Worm (Caenorhabditis elegans) whole organism, L3 larva: ENCODE measurements around the gene ZK792.4.
A peak's percentile ranks its signal among the peaks of the same experiment; 100 is the strongest.

Experiments used
- R02D3.7 ChIP-seq: fragments of 150-350 bp; optimal IDR thresholded peaks from 2 replicates; lab custom pipeline; 2014; ENCODE audit warnings: missing biosample characterization, missing genetic modification characterization
- ZK546.5 ChIP-seq: sonication (generic microtip); optimal IDR thresholded peaks from 2 replicates; lab custom pipeline; 2017; ENCODE audit warnings: missing biosample characterization, missing genetic modification characterization
- aly-2 ChIP-seq: fragments of 150-350 bp; optimal IDR thresholded peaks from 2 replicates; lab custom pipeline; 2014; ENCODE audit warnings: missing biosample characterization, missing genetic modification characterization
- ama-1 ChIP-seq: fragments of 150-350 bp; optimal IDR thresholded peaks from 2 replicates; lab custom pipeline; 2018
- ceh-16 ChIP-seq: sonication (generic microtip); optimal IDR thresholded peaks from 2 replicates; lab custom pipeline; 2017; ENCODE audit warnings: missing biosample characterization, missing genetic modification characterization
- daf-12 ChIP-seq: fragments of 150-350 bp; optimal IDR thresholded peaks from 2 replicates; lab custom pipeline; 2014; ENCODE audit warnings: missing biosample characterization, missing genetic modification reagents, missing genetic modification characterization
- egl-5 ChIP-seq: fragments of 150-350 bp; optimal IDR thresholded peaks from 2 replicates; lab custom pipeline; 2017; ENCODE audit warnings: missing biosample characterization, missing genetic modification reagents, missing genetic modification characterization, inconsistent platforms
- elt-1 ChIP-seq: fragments of 150-350 bp; optimal IDR thresholded peaks from 2 replicates; lab custom pipeline; 2014; ENCODE audit warnings: missing biosample characterization, missing genetic modification characterization
- elt-2 ChIP-seq: sonication (generic microtip); optimal IDR thresholded peaks from 2 replicates; lab custom pipeline; 2016; ENCODE audit warnings: missing genetic modification reagents, mild to moderate bottlenecking, missing genetic modification characterization, missing compliant biosample characterization
- elt-3 ChIP-seq, 3 experiments: fragments of 150-350 bp in 1 of 3; sonication (generic microtip) in 2 of 3; optimal IDR thresholded peaks; 2 replicates in 2 of 3; 4 replicates in 1 of 3; lab custom pipeline; 2014 to 2017; ENCODE audit warnings: missing biosample characterization in 3 of 3, missing genetic modification characterization in 3 of 3
- eor-1 ChIP-seq, 2 experiments: fragments of 150-350 bp; optimal IDR thresholded peaks; 2 replicates each; lab custom pipeline; 2014 to 2018; ENCODE audit warnings: missing biosample characterization in 2 of 2, missing genetic modification characterization in 2 of 2
- fkh-10 ChIP-seq: sonication (generic microtip); optimal IDR thresholded peaks from 2 replicates; lab custom pipeline; 2017; ENCODE audit warnings: missing biosample characterization, missing genetic modification reagents, missing genetic modification characterization
- fkh-2 ChIP-seq: fragments of 150-350 bp; optimal IDR thresholded peaks from 2 replicates; lab custom pipeline; 2014; ENCODE audit warnings: missing biosample characterization, missing genetic modification reagents, missing genetic modification characterization
- fos-1 ChIP-seq: fragments of 150-350 bp; optimal IDR thresholded peaks from 2 replicates; lab custom pipeline; 2014; ENCODE audit warnings: missing biosample characterization, missing genetic modification characterization
- jun-1 ChIP-seq: fragments of 150-350 bp; optimal IDR thresholded peaks from 2 replicates; lab custom pipeline; 2014; ENCODE audit warnings: missing biosample characterization, missing genetic modification reagents, missing genetic modification characterization
- lin-15B ChIP-seq: fragments of 150-350 bp; optimal IDR thresholded peaks from 2 replicates; lab custom pipeline; 2014; ENCODE audit warnings: missing biosample characterization, missing genetic modification characterization
- lin-39 ChIP-seq: fragments of 150-350 bp; optimal IDR thresholded peaks from 2 replicates; lab custom pipeline; 2018; ENCODE audit warnings: missing biosample characterization, missing genetic modification reagents, missing genetic modification characterization
- lsy-12 ChIP-seq: sonication (generic microtip); optimal IDR thresholded peaks from 2 replicates; lab custom pipeline; 2016; ENCODE audit warnings: mild to moderate bottlenecking, missing genetic modification characterization, missing compliant biosample characterization
- mml-1 ChIP-seq: fragments of 150-350 bp; sonication (generic microtip); optimal IDR thresholded peaks from 3 replicates; lab custom pipeline; 2014; ENCODE audit warnings: missing biosample characterization, missing genetic modification characterization
- nfya-1 ChIP-seq: sonication (generic microtip); optimal IDR thresholded peaks from 2 replicates; lab custom pipeline; 2017; ENCODE audit warnings: missing genetic modification characterization, mild to moderate bottlenecking, missing compliant biosample characterization, antibody characterized with exemption, moderate library complexity; ENCODE audit not compliant: insufficient read depth
- nhr-12 ChIP-seq: fragments of 150-350 bp; optimal IDR thresholded peaks from 2 replicates; lab custom pipeline; 2014; ENCODE audit warnings: missing biosample characterization, missing genetic modification characterization
- nhr-237 ChIP-seq: fragments of 150-350 bp; optimal IDR thresholded peaks from 2 replicates; lab custom pipeline; 2014; ENCODE audit warnings: missing biosample characterization, missing genetic modification characterization
- nhr-25 ChIP-seq: sonication (generic microtip); optimal IDR thresholded peaks from 2 replicates; lab custom pipeline; 2017; ENCODE audit warnings: missing biosample characterization, missing genetic modification characterization
- nhr-28 ChIP-seq: fragments of 150-350 bp; optimal IDR thresholded peaks from 2 replicates; lab custom pipeline; 2014; ENCODE audit warnings: missing biosample characterization, missing genetic modification characterization
- nhr-67 ChIP-seq: fragments of 150-350 bp; optimal IDR thresholded peaks from 2 replicates; lab custom pipeline; 2014; ENCODE audit warnings: missing biosample characterization, missing genetic modification characterization
- nhr-76 ChIP-seq: fragments of 150-350 bp; sonication (generic microtip); optimal IDR thresholded peaks from 5 replicates; lab custom pipeline; 2014; ENCODE audit warnings: missing biosample characterization, missing genetic modification characterization
- pha-4 ChIP-seq: fragments of 150-350 bp; optimal IDR thresholded peaks from 2 replicates; lab custom pipeline; 2014; ENCODE audit warnings: missing biosample characterization, missing genetic modification reagents, missing genetic modification characterization
- pqm-1 ChIP-seq: fragments of 150-350 bp; optimal IDR thresholded peaks from 2 replicates; lab custom pipeline; 2017; ENCODE audit warnings: missing biosample characterization, missing genetic modification characterization, inconsistent platforms
- skn-1 ChIP-seq: fragments of 150-350 bp; optimal IDR thresholded peaks from 2 replicates; lab custom pipeline; 2014; ENCODE audit warnings: missing biosample characterization, missing genetic modification characterization
- snpc-4 ChIP-seq: fragments of 150-350 bp; optimal IDR thresholded peaks from 2 replicates; lab custom pipeline; 2014; ENCODE audit warnings: missing biosample characterization, missing genetic modification characterization
- tbx-2 ChIP-seq: sonication (generic microtip); optimal IDR thresholded peaks from 2 replicates; lab custom pipeline; 2016; ENCODE audit warnings: mild to moderate bottlenecking, missing genetic modification characterization, missing compliant biosample characterization
- unc-39 ChIP-seq: sonication (generic microtip); optimal IDR thresholded peaks from 4 replicates; lab custom pipeline; 2017; ENCODE audit warnings: missing biosample characterization, missing genetic modification characterization
- unc-62 ChIP-seq: fragments of 150-350 bp; sonication (generic microtip); optimal IDR thresholded peaks from 4 replicates; lab custom pipeline; 2014; ENCODE audit warnings: missing biosample characterization, missing genetic modification reagents, missing genetic modification characterization
- zag-1 ChIP-seq: fragments of 150-350 bp; optimal IDR thresholded peaks from 2 replicates; lab custom pipeline; 2014; ENCODE audit warnings: missing biosample characterization, missing genetic modification characterization

Gene ZK792.4

DNA sequence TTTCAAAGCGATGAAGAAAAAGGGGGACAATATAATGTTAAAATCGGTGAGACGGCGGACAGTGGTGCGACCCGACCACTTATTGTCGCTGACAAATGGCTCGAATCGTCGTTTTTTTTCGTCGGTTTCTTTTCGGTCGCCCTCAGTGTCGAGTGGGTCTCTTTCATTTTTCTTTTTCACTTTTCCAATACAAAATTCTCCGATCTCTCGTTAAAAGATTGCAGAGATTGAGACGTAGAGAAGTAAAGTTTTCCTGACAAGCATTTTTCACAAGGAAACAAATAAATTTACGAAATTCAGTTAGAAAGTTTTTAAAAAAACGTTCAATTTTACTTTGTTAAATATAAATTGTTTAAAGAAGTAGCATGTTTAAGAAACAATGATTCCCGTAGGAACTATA lies 9.7 kb upstream of the ZK792.4 start:
- peak; percentile 27 for TF ChIP-seq lin-39 (tag; lab: Kevin White, UChicago)
- no peak for TF ChIP-seq snpc-4 (tag; lab: Kevin White, UChicago)
- TF ChIP-seq, all 47 proteins: peak for 1

DNA sequence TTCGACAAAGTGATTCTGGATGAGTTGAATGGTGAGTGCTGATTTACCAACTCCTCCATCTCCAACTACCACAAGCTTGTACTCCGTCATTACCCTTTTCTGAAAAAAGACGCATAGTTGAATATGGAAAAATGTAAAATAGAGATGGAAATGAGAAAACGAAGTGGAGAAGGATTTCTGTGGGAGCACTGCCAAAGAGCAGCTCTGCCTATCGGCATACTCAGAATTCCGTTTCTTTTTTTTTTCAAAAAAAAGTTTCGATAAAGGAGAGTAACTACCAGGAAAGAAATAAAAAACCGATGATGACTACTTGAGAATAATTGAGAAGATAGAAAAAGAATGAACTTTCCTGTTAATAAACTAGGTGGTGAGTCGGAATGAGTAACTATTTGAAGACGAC lies 9.2 kb upstream of the ZK792.4 start, which contains the start of gene let-60:
let-60 (minus strand) TSS at position 101 of the 400 bp plus-strand sequence.
- no peak for TF ChIP-seq mml-1 (tag; lab: Kevin White, UChicago)
- TF ChIP-seq tbx-2 (tag; lab: Kevin White, UChicago), result no peak
- TF ChIP-seq skn-1, result no peak
- no peak for TF ChIP-seq R02D3.7 (tag; lab: Kevin White, UChicago)
- TF ChIP-seq ceh-16 (tag; lab: Kevin White, UChicago), result no peak
- TF ChIP-seq fkh-10 (GFP tag; lab: Kevin White, UChicago), result no peak
- TF ChIP-seq ama-1 (lab: Kevin White, UChicago), result no peak
- no peak for TF ChIP-seq nhr-76 (tag; lab: Kevin White, UChicago)
- no peak for TF ChIP-seq daf-12 (tag; lab: Kevin White, UChicago)
- TF ChIP-seq elt-1, result no peak
- TF ChIP-seq egl-5, result no peak
- TF ChIP-seq lin-39 (tag; lab: Kevin White, UChicago), result no peak
- TF ChIP-seq snpc-4 (tag; lab: Kevin White, UChicago), result no peak
- no peak for TF ChIP-seq pqm-1
- no peak for TF ChIP-seq nfya-1 (tag; lab: Kevin White, UChicago)
- no peak for TF ChIP-seq pha-4 (tag; lab: Kevin White, UChicago)
- TF ChIP-seq eor-1 (tag; optimal IDR thresholded peaks at IDR 0.05; lab: Kevin White, UChicago), result no peak

- TF ChIP-seq lin-15B, result no peak
- TF ChIP-seq eor-1 (tag; optimal IDR thresholded peaks at IDR 0.05; lab: Kevin White, UChicago), result no peak
- TF ChIP-seq pqm-1, result no peak
- no peak for TF ChIP-seq nhr-25 (tag; lab: Kevin White, UChicago)
- no peak for TF ChIP-seq mml-1 (tag; lab: Kevin White, UChicago)
- no peak for TF ChIP-seq nfya-1 (tag; lab: Kevin White, UChicago)
Observed at ce11 chrIV:11688018-11688417, 6.2 kb upstream of the ZK792.4 start, which contains the start of gene ZK792.5. Gene ZK792.5 (minus strand): TSS chrIV:11688118.

DNA sequence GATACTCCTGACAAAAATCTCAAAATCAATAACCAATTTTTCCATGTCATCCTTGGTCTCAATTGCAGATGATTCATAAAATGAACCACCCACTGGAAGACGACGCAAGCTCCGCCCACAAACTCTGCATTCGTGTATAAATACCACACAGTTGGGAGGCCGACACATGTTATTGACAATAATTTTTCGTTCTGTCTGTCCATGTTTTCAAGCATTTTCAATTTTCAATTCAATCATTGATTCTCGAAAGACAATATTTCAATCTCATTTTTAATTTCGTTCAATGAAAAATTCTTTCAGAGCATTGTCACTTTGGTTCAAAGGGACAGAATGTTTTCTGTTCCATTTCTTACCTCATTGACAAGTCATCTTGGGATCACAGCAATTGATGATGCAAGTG lies 5.8 kb downstream of the ZK792.4 start, which contains the start of gene inx-9:
inx-9 (plus strand) TSS at position 301 of the 400 bp plus-strand sequence.
- TF ChIP-seq aly-2 (tag; lab: Kevin White, UChicago), result no peak
- no peak for TF ChIP-seq nhr-12 (tag; lab: Kevin White, UChicago)
- no peak for TF ChIP-seq pqm-1
- TF ChIP-seq skn-1, result no peak
- no peak for TF ChIP-seq ZK546.5 (tag; lab: Kevin White, UChicago)
- no peak for TF ChIP-seq daf-12 (tag; lab: Kevin White, UChicago)
- TF ChIP-seq nhr-28, result no peak
- no peak for TF ChIP-seq lin-39 (tag; lab: Kevin White, UChicago)
- TF ChIP-seq tbx-2 (tag; lab: Kevin White, UChicago), result no peak
- no peak for TF ChIP-seq fos-1 (tag; lab: Kevin White, UChicago)
- no peak for TF ChIP-seq nhr-76 (tag; lab: Kevin White, UChicago)
- no peak for TF ChIP-seq unc-39 (tag; lab: Kevin White, UChicago)
- no peak for TF ChIP-seq egl-5
- TF ChIP-seq elt-2 (tag; lab: Kevin White, UChicago), result no peak
- TF ChIP-seq, all 47 proteins: peak for 0

- TF ChIP-seq zag-1 (tag; lab: Kevin White, UChicago) (no peak), unc-62 (GFP tag; lab: Kevin White, UChicago) (no peak), jun-1 (tag; lab: Kevin White, UChicago) (no peak), ceh-16 (tag; lab: Kevin White, UChicago) (no peak), fkh-2 (no peak), elt-3 (tag; optimal IDR thresholded peaks at IDR 0.05; lab: Kevin White, UChicago) (no peak), elt-1 (no peak), ZK546.5 (tag; lab: Kevin White, UChicago) (no peak), nhr-12 (tag; lab: Kevin White, UChicago) (no peak), nhr-67 (tag; lab: Kevin White, UChicago) (no peak), nhr-237 (tag; lab: Kevin White, UChicago) (no peak), lsy-12 (tag; lab: Kevin White, UChicago) (no peak)
Observed at ce11 chrIV:11673543-11673942, 8.3 kb downstream of the ZK792.4 start, which contains the start of gene inx-8. Gene inx-8 (plus strand): TSS chrIV:11673843.
